Worm (Caenorhabditis elegans) whole organism, L2 larva: ENCODE data around the gene glc-3.
"Not testable (repeated sequence)": the region's sequence is repeated elsewhere in the genome, so short reads cannot be mapped to it uniquely, and the experiment has no call there.

ENCODE experiments used
- C34F6.9 ChIP-seq: fragments of 150-350 bp; optimal IDR thresholded peaks from 2 replicates; lab custom pipeline; 2014; ENCODE audit warnings: missing biosample characterization, missing genetic modification characterization
- F13H6.1 ChIP-seq: sonication (generic microtip); optimal IDR thresholded peaks from 2 replicates; lab custom pipeline; 2016; ENCODE audit warnings: missing genetic modification characterization, missing compliant biosample characterization
- R02D3.7 ChIP-seq: fragments of 150-350 bp; optimal IDR thresholded peaks from 2 replicates; lab custom pipeline; 2014; ENCODE audit warnings: missing biosample characterization, missing genetic modification characterization
- Y55F3AM.14 ChIP-seq: fragments of 200-800 bp; sonication (Bioruptor generic); optimal IDR thresholded peaks from 2 replicates; lab custom pipeline; 2018; ENCODE audit warnings: mild to moderate bottlenecking, missing genetic modification characterization, missing compliant biosample characterization
- alr-1 ChIP-seq: fragments of 150-350 bp; optimal IDR thresholded peaks from 2 replicates; lab custom pipeline; 2014; ENCODE audit warnings: missing biosample characterization, missing genetic modification characterization
- aly-2 ChIP-seq: fragments of 150-350 bp; optimal IDR thresholded peaks from 2 replicates; lab custom pipeline; 2014; ENCODE audit warnings: missing biosample characterization, missing genetic modification characterization
- ama-1 ChIP-seq: fragments of 150-350 bp; optimal IDR thresholded peaks from 2 replicates; lab custom pipeline; 2018; ENCODE audit warnings: inconsistent platforms
- blmp-1 ChIP-seq: sonication (generic microtip); optimal IDR thresholded peaks from 2 replicates; lab custom pipeline; 2017; ENCODE audit warnings: missing genetic modification characterization, mild to moderate bottlenecking, missing compliant biosample characterization, antibody characterized with exemption, moderate library complexity; ENCODE audit not compliant: insufficient read depth
- ceh-16 ChIP-seq: fragments of 150-350 bp; optimal IDR thresholded peaks from 2 replicates; lab custom pipeline; 2014; ENCODE audit warnings: missing biosample characterization, missing genetic modification characterization
- crh-2 ChIP-seq: sonication (generic microtip); optimal IDR thresholded peaks from 2 replicates; lab custom pipeline; 2017; ENCODE audit warnings: missing biosample characterization, missing genetic modification characterization
- dmd-4 ChIP-seq: sonication (generic microtip); optimal IDR thresholded peaks from 2 replicates; lab custom pipeline; 2017; ENCODE audit warnings: missing biosample characterization, missing genetic modification characterization
- egl-27 ChIP-seq: sonication (generic microtip); optimal IDR thresholded peaks from 3 replicates; lab custom pipeline; 2017; ENCODE audit warnings: missing biosample characterization, missing genetic modification reagents, missing genetic modification characterization
- elt-1 ChIP-seq: fragments of 150-350 bp; optimal IDR thresholded peaks from 2 replicates; lab custom pipeline; 2014; ENCODE audit warnings: missing biosample characterization, missing genetic modification characterization
- gmeb-1 ChIP-seq: fragments of 150-350 bp; optimal IDR thresholded peaks from 2 replicates; lab custom pipeline; 2014; ENCODE audit warnings: missing biosample characterization, missing genetic modification characterization
- lin-11 ChIP-seq: fragments of 150-350 bp; sonication (generic microtip); optimal IDR thresholded peaks from 2 replicates; lab custom pipeline; 2014; ENCODE audit warnings: missing biosample characterization, missing genetic modification characterization, inconsistent platforms, mixed read lengths
- lin-13 ChIP-seq: fragments of 150-350 bp; optimal IDR thresholded peaks from 2 replicates; lab custom pipeline; 2014; ENCODE audit warnings: missing biosample characterization, missing genetic modification reagents, missing genetic modification characterization
- lin-39 ChIP-seq: fragments of 150-350 bp; optimal IDR thresholded peaks from 2 replicates; lab custom pipeline; 2014; ENCODE audit warnings: missing biosample characterization, missing genetic modification reagents, missing genetic modification characterization
- lsy-2 ChIP-seq, 2 experiments: fragments of 150-350 bp in 1 of 2; sonication (generic microtip) in 1 of 2; optimal IDR thresholded peaks; 2 replicates each; lab custom pipeline; 2014 to 2017; ENCODE audit warnings: missing biosample characterization in 2 of 2, missing genetic modification characterization in 2 of 2
- nhr-10 ChIP-seq: sonication (generic microtip); optimal IDR thresholded peaks from 2 replicates; lab custom pipeline; 2017; ENCODE audit warnings: missing biosample characterization, missing genetic modification characterization
- nhr-12 ChIP-seq: fragments of 150-350 bp; optimal IDR thresholded peaks from 2 replicates; lab custom pipeline; 2014; ENCODE audit warnings: missing biosample characterization, missing genetic modification characterization
- nhr-21 ChIP-seq: fragments of 150-350 bp; optimal IDR thresholded peaks from 2 replicates; lab custom pipeline; 2014; ENCODE audit warnings: missing biosample characterization, missing genetic modification characterization
- nhr-23 ChIP-seq: fragments of 150-350 bp; optimal IDR thresholded peaks from 2 replicates; lab custom pipeline; 2014; ENCODE audit warnings: missing biosample characterization, missing genetic modification reagents, missing genetic modification characterization
- nhr-237 ChIP-seq: fragments of 150-350 bp; optimal IDR thresholded peaks from 2 replicates; lab custom pipeline; 2014; ENCODE audit warnings: missing biosample characterization, missing genetic modification characterization
- nhr-25 ChIP-seq: fragments of 150-350 bp; sonication (generic microtip); optimal IDR thresholded peaks from 3 replicates; lab custom pipeline; 2014; ENCODE audit warnings: missing biosample characterization, missing genetic modification characterization
- nhr-6 ChIP-seq: fragments of 150-350 bp; optimal IDR thresholded peaks from 2 replicates; lab custom pipeline; 2014; ENCODE audit warnings: missing biosample characterization, missing genetic modification characterization
- nhr-77 ChIP-seq: fragments of 150-350 bp; optimal IDR thresholded peaks from 2 replicates; lab custom pipeline; 2014; ENCODE audit warnings: missing biosample characterization, missing genetic modification characterization
- skn-1 ChIP-seq: sonication (generic microtip); optimal IDR thresholded peaks from 2 replicates; lab custom pipeline; 2017; ENCODE audit warnings: missing biosample characterization, missing genetic modification characterization
- sma-3 ChIP-seq: sonication (generic microtip); optimal IDR thresholded peaks from 2 replicates; lab custom pipeline; 2016; ENCODE audit warnings: missing genetic modification reagents, missing genetic modification characterization, missing compliant biosample characterization
- snpc-4 ChIP-seq: fragments of 150-350 bp; optimal IDR thresholded peaks from 2 replicates; lab custom pipeline; 2014; ENCODE audit warnings: missing biosample characterization, missing genetic modification characterization
- unc-39 ChIP-seq: fragments of 150-350 bp; optimal IDR thresholded peaks from 2 replicates; lab custom pipeline; 2014; ENCODE audit warnings: missing biosample characterization, missing genetic modification characterization
- unc-55 ChIP-seq: fragments of 150-350 bp; sonication (generic microtip); optimal IDR thresholded peaks from 3 replicates; lab custom pipeline; 2014; ENCODE audit warnings: missing biosample characterization, missing genetic modification reagents, missing genetic modification characterization
- unc-62 ChIP-seq: fragments of 150-350 bp; optimal IDR thresholded peaks from 2 replicates; lab custom pipeline; 2014; ENCODE audit warnings: missing biosample characterization, missing genetic modification reagents, missing genetic modification characterization
- ztf-1 ChIP-seq: fragments of 200-800 bp; sonication (Bioruptor generic); conservative IDR thresholded peaks from 2 replicates; pipeline ENCODE4 v1.3.6; 2022; ENCODE audit warnings: missing genetic modification characterization, missing compliant biosample characterization

The glc-3 gene

DNA sequence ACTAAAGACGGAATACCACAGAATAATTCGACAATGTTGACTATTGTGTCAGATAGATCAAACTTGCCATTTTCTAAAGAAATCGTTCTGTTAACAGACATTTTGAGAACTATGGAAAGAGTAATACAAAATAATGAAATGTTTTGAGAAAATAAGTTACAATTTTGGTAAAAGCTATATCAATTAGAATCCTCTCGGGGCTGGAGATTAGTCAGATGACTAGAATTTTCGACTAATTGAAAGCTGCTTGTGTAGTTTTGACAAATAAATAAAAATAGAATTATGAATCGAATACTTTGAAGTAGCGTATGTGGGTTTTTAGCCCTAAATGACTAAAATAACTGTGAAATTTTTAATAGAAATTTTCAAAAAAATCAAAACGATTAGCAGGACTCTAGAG, 31.4 kb upstream of the glc-3 start, which contains the start of gene srg-65:
srg-65 (minus strand) TSS at position 101 of the 400 bp plus-strand sequence.
- TF ChIP-seq nhr-77 (tag; lab: Kevin White, UChicago), result no peak
- no peak for TF ChIP-seq aly-2
- no peak for TF ChIP-seq blmp-1 (tag; lab: Kevin White, UChicago)
- no peak for TF ChIP-seq nhr-12 (tag; lab: Kevin White, UChicago)
- no peak for TF ChIP-seq unc-39
- no peak for TF ChIP-seq nhr-237 (tag; lab: Kevin White, UChicago)
- no peak for TF ChIP-seq elt-1 (tag; lab: Kevin White, UChicago)
- TF ChIP-seq snpc-4 (tag; lab: Kevin White, UChicago), result no peak
- TF ChIP-seq F13H6.1 (tag; lab: Kevin White, UChicago), result no peak
- TF ChIP-seq lsy-2 (tag; optimal IDR thresholded peaks at IDR 0.05; lab: Kevin White, UChicago), result no peak

DNA sequence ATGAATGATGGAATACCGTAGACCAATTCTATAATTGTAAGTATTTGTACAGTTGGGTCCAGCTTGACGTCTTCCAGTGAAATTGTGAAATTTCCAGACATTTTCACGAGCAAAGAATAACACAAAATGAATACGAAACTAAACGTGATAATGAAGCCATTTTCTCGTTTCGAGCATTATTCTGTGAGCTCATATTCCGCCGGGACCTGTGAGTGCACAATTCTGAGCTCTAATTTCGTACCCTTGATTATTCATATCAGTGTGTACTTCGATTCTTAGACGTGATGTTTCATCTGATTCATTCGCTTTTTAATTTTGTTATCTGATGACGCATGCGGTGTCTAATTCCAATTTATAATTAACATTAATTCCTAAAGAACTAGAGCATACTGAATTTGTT, 28.8 kb upstream of the glc-3 start, which contains the start of gene srg-66:
srg-66 (minus strand) TSS at position 101 of the 400 bp plus-strand sequence.
- TF ChIP-seq ceh-16 (tag; lab: Kevin White, UChicago) (no peak), nhr-77 (tag; lab: Kevin White, UChicago) (no peak)

DNA sequence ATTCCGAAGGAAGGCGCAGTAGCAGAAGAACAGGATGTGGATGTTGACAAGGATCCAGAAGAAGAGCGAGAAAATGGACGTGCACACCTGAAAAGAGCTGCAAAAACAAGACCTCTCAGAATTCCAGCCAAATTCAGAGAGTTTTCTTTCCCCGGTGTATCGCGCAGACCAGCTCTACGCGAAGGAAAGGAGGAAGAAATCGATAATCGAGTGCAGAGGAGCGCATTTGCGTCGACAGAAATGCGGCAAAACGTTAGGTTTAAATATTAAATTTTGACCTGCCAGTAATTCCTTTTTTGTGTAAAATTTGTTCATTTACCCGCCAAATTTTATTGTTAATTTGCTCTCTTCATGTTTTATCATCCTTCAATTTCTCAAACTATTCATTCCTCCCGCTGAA, 24.2 kb upstream of the glc-3 start:
- TF ChIP-seq unc-55 (GFP tag; lab: Kevin White, UChicago), result peak; percentile 20
- no peak for TF ChIP-seq crh-2 (tag; lab: Kevin White, UChicago)

DNA sequence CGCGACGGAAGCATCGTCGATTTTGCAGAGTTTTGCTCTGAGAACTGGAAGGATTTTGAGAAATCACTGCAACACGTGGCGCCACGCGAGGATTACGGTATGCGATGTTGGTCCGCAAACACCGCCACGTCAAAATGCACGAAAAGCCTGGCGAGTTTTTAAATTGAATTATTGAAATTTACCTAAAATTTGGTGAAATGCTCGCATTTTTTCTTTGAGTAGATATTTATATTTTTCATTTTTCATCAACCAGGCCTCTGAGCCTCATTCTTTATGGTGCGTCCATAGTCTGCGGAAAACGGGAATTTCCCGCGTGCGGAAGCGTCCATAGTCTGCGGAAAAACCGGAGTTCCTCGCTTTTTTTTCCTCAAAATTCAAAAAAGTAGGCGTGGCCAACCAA, 17.4 kb upstream of the glc-3 start, which contains the start of gene ZC317.7:
ZC317.7 (minus strand) TSS at position 101 of the 400 bp plus-strand sequence.
- TF ChIP-seq nhr-25 (tag; lab: Kevin White, UChicago); ama-1 (lab: Kevin White, UChicago); ceh-16 (tag; lab: Kevin White, UChicago): not testable (repeated sequence)

DNA sequence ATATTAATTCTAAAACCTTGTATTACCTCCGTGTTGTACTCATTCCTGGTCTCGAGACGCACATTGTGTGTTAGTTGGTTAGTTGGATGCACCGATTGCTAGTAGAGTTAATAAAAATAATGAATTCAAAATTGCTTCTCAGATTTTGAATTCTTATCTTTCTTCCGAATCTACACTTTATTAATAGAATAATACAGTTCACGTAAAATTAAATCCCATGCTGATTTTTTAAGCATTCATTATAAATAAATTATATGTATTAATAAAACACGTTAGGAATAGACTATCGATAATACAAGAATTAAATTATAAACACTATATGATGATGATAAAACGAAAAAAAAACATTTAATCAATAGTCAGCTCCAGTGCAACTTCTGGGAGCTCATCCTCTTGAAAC, 15.0 kb upstream of the glc-3 start, which contains the start of gene ZC317.6:
ZC317.6 (minus strand) TSS at position 101 of the 400 bp plus-strand sequence.
- not testable (repeated sequence) for TF ChIP-seq R02D3.7; lin-11 (tag; lab: Kevin White, UChicago); dmd-4

DNA sequence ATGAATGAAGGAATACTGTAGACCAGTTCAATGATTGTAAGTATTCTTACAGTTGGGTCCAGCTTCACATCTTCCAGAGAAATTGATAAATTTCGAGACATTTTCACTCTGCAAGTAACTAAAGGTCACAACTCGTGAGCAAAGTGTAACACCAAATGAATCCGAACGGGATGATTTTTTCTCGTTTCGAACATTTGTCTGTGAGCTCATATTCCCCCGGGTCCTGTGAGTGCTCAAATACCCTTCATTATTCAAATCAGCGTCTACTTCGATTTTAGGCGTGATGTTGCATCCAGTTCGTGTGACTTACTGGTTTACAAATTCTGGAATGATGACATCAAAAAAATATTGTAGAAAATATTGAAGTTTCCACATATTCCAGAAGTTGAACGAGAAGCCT, 11.8 kb upstream of the glc-3 start, which contains the start of gene srg-68:
srg-68 (minus strand) TSS at position 101 of the 400 bp plus-strand sequence.
- TF ChIP-seq ama-1 (lab: Kevin White, UChicago) (no peak), Y55F3AM.14 (GFP tag; lab: Kevin White, UChicago) (no peak), lin-39 (no peak), F13H6.1 (tag; lab: Kevin White, UChicago) (no peak), elt-1 (tag; lab: Kevin White, UChicago) (no peak), unc-62 (GFP tag; lab: Kevin White, UChicago) (no peak), unc-39 (no peak), nhr-21 (tag; lab: Kevin White, UChicago) (no peak), sma-3 (GFP tag; lab: Kevin White, UChicago) (no peak), lin-11 (tag; lab: Kevin White, UChicago) (no peak), egl-27 (tag; lab: Kevin White, UChicago) (no peak), skn-1 (tag; lab: Kevin White, UChicago) (no peak), aly-2 (no peak), nhr-6 (tag; lab: Kevin White, UChicago) (no peak), nhr-23 (tag; lab: Kevin White, UChicago) (no peak), nhr-10 (tag; lab: Kevin White, UChicago) (no peak)

DNA sequence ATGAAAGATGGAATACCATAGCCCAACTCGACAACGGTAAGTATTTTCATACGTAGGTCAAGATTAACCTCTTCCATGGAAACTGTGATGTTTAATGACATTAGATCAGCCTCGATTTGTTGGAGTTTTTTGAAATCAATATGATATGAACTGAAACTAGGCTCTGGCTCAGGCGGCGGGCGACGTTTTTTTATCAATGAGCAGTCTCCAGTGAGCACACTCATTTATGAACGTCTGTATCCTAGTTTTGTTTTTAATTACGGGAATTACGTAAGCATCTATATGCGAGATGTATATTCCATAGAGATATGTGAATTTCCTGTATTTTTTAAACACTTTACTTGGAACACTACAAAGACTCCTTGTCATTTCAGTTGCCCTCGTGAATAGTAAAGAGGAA, 9.4 kb upstream of the glc-3 start, which contains the start of gene srg-67:
srg-67 (minus strand) TSS at position 101 of the 400 bp plus-strand sequence.
- TF ChIP-seq C34F6.9 (tag; lab: Kevin White, UChicago) (no peak), unc-55 (GFP tag; lab: Kevin White, UChicago) (no peak), lin-39 (no peak), snpc-4 (tag; lab: Kevin White, UChicago) (no peak), ama-1 (lab: Kevin White, UChicago) (no peak), blmp-1 (tag; lab: Kevin White, UChicago) (no peak), lsy-2 (tag; optimal IDR thresholded peaks at IDR 0.05; lab: Kevin White, UChicago) (no peak), gmeb-1 (tag; lab: Kevin White, UChicago) (no peak), lin-13 (GFP tag; lab: Kevin White, UChicago) (no peak), nhr-21 (tag; lab: Kevin White, UChicago) (no peak), alr-1 (tag; lab: Kevin White, UChicago) (no peak), ceh-16 (tag; lab: Kevin White, UChicago) (no peak), ztf-1 (GFP tag; lab: Robert Waterston, UW) (no peak)
